Fruit fly (Drosophila melanogaster): Measurements from ENCODE around the gene Adi1.

The Adi1 gene

DNA sequence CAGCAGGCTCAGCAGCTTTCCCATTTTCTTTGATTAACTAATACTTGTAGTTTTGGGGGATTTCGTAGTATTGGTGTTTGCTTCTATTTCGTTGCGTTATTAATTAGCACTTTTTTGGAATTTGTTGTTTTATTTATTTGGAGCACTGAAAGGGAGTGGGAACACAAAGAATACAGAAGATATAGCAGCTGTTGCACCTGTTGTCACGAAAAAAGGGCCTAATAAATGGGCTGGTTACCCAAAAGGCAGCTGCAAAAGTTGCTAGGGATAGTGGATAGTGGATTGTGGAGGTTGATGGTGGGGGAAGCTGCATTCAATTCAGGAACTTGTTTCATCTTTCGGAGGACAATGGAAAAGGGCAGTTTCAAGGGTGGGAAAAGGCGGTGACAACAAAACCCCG is 3.7 kb upstream of the Adi1 start:
- 0 out of 2 replicates have a peak, but pooled peaks have one; percentile 10 for TF ChIP-seq ranshi (GFP tag; IDR thresholded peaks at IDR 0.05)
- TF ChIP-seq Med (GFP tag), result peak; percentile 29
- TF ChIP-seq CG17361 (GFP tag; IDR thresholded peaks at IDR 0.05), result 0 out of 3 replicates have a peak, but pooled peaks have one; percentile 7
- peak; percentile 19 for TF ChIP-seq sens (GFP tag)
- TF ChIP-seq lab (GFP tag; optimal IDR thresholded peaks at IDR 0.05), result no peak
- 0 out of 2 replicates have a peak, but pooled peaks have one; percentile 11 for TF ChIP-seq Nf-YA (GFP tag; IDR thresholded peaks at IDR 0.05)
- no peak for TF ChIP-seq Hr51 (GFP tag; optimal IDR thresholded peaks at IDR 0.05)
- peak; percentile 5; the same call in 1 of the 3 replicates for TF ChIP-seq zfh1 (GFP tag; IDR thresholded peaks at IDR 0.05)
- TF ChIP-seq CG8944 (GFP tag; optimal IDR thresholded peaks at IDR 0.05), result no peak
- no peak for TF ChIP-seq Nf-YB (GFP tag; optimal IDR thresholded peaks at IDR 0.05)
- no peak for TF ChIP-seq mirr (GFP tag; optimal IDR thresholded peaks at IDR 0.05)
- peak; percentile 91 for TF ChIP-seq ac (GFP tag; optimal IDR thresholded peaks at IDR 0.05)
- peak; percentile 57 for TF ChIP-seq nau (GFP tag; optimal IDR thresholded peaks at IDR 0.05)
- peak; percentile 1 for TF ChIP-seq da (GFP tag; optimal IDR thresholded peaks at IDR 0.05)
- peak; percentile 11 for TF ChIP-seq cg (GFP tag; optimal IDR thresholded peaks at IDR 0.05)

DNA sequence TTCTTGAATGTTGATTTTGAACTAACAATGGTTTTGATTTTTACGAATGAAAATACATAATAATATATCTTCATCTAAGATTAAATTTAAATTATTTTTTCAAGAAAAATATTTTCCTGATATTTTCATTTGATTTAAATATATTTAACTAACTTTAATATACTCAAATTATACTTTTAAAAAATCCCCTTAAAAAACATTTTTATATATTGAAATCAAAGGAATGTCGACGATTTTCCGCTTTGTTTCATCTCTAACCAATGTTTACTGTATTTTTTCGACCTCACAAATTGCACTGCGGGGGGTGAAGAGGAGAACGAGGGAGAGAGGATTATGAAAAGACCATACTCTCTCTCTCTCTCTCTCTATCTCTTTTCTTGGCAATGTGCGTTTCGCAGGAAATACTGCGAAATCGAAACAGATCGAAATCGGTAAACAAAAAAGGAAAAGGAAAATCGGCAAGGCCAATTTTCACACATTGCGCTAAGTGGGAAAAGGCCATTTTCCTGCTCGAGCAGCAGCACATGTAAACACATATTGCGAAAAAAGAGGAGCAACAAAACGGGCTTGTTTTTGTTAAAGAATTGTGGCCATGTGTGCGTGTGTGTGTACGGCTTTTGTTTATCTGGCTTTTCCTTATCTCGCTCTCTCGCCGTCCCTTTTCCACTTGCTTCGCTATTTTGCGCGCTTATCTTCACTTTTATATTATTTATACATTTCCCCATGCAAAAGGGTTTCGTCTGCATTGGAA is 3.0 kb upstream of the Adi1 start:
- TF ChIP-seq CG17802 (tag; optimal IDR thresholded peaks at IDR 0.05) (no peak), ewg (GFP tag; optimal IDR thresholded peaks at IDR 0.05) (no peak), CG15601 (tag; optimal IDR thresholded peaks at IDR 0.05) (peak; percentile 25), CG6272 (GFP tag; IDR thresholded peaks at IDR 0.05) (no peak), CG12071 (GFP tag; optimal IDR thresholded peaks at IDR 0.05) (no peak), wek (GFP tag; optimal IDR thresholded peaks at IDR 0.05) (no peak), CG10979 (tag; optimal IDR thresholded peaks at IDR 0.05) (peak; percentile 48), CG10366 (GFP tag; IDR thresholded peaks at IDR 0.05) (no peak), cg (GFP tag; optimal IDR thresholded peaks at IDR 0.05) (peak; percentile 62), CG31365 (tag; optimal IDR thresholded peaks at IDR 0.05) (no peak), CG17361 (GFP tag; IDR thresholded peaks at IDR 0.05) (0 out of 3 replicates have a peak, but pooled peaks have one; percentile 26), ac (GFP tag; optimal IDR thresholded peaks at IDR 0.05) (no peak), row (GFP tag; IDR thresholded peaks at IDR 0.05) (peak; percentile 32; the same call in 1 of the 3 replicates), Gug (GFP tag; IDR thresholded peaks at IDR 0.05) (no peak), CG17385 (GFP tag; optimal IDR thresholded peaks at IDR 0.05) (no peak), CG2116 (GFP tag; optimal IDR thresholded peaks at IDR 0.05) (no peak), pfk (GFP tag; optimal IDR thresholded peaks at IDR 0.05) (no peak), zen (tag; optimal IDR thresholded peaks at IDR 0.05) (peak; percentile 38), CG1602 (GFP tag; optimal IDR thresholded peaks at IDR 0.05) (no peak), CG6854 (GFP tag; optimal IDR thresholded peaks at IDR 0.05) (no peak), CG3065 (GFP tag; optimal IDR thresholded peaks at IDR 0.05) (no peak), CG31441 (GFP tag; IDR thresholded peaks at IDR 0.05) (0 out of 2 replicates have a peak, but pooled peaks have one; percentile 22), Xrp1 (GFP tag; IDR thresholded peaks at IDR 0.05) (peak; percentile 39; the same call in 1 of the 2 replicates), Sox100B (GFP tag; optimal IDR thresholded peaks at IDR 0.05) (peak; percentile 23), CG18599 (GFP tag; optimal IDR thresholded peaks at IDR 0.05) (peak; percentile 23), ind (GFP tag; optimal IDR thresholded peaks at IDR 0.05) (no peak), Neu2 (GFP tag; optimal IDR thresholded peaks at IDR 0.05; ENCODE audit: borderline replicate concordance) (no peak), stc (GFP tag; IDR thresholded peaks at IDR 0.05) (no peak), psq (GFP tag; optimal IDR thresholded peaks at IDR 0.05) (no peak), Stat92E (GFP tag; optimal IDR thresholded peaks at IDR 0.05) (peak in 1 of 3 experiments; percentile 77), trem (tag; optimal IDR thresholded peaks at IDR 0.05) (no peak), sisA (GFP tag; IDR thresholded peaks at IDR 0.05) (no peak), CG8478 (optimal IDR thresholded peaks at IDR 0.05) (no peak), CG17186 (GFP tag; optimal IDR thresholded peaks at IDR 0.05) (no peak), CG15514 (GFP tag; optimal IDR thresholded peaks at IDR 0.05) (no peak), cas (GFP tag; IDR thresholded peaks at IDR 0.05) (no peak)
